Fruit fly (Drosophila melanogaster) whole organism, embryonic: ENCODE measurements around the gene 5-HT2B.

ENCODE experiments used
- Abd-B ChIP-seq: fragments of 200-800 bp; sonication (Bioruptor generic); optimal IDR thresholded peaks from 2 replicates; lab custom pipeline; 2018; ENCODE audit warnings: missing biosample characterization, mild to moderate bottlenecking, missing genetic modification characterization, moderate library complexity
- Antp ChIP-seq: fragments of 200-800 bp; sonication (Bioruptor generic); optimal IDR thresholded peaks from 3 replicates; lab custom pipeline; 2016; ENCODE audit warnings: missing biosample characterization, missing genetic modification characterization
- CG10431 ChIP-seq: fragments of 200-800 bp; sonication (Bioruptor generic); optimal IDR thresholded peaks from 3 replicates; lab custom pipeline; 2018; ENCODE audit warnings: missing biosample characterization, mild to moderate bottlenecking, missing genetic modification characterization
- CG11456 ChIP-seq: fragments of 200-800 bp; sonication (Bioruptor generic); IDR thresholded peaks from 3 replicates; pipeline ENCODE4 v1.3.6; 2022; ENCODE audit warnings: missing biosample characterization, missing genetic modification characterization
- CG11560 ChIP-seq: fragments of 200-800 bp; sonication (Bioruptor generic); IDR thresholded peaks from 3 replicates; pipeline ENCODE4 v1.3.6; 2022; ENCODE audit warnings: missing biosample characterization, missing genetic modification characterization
- CG12769 ChIP-seq: fragments of 200-800 bp; sonication (Bioruptor generic); optimal IDR thresholded peaks from 2 replicates; lab custom pipeline; 2019; ENCODE audit warnings: missing biosample characterization, mild to moderate bottlenecking, missing genetic modification characterization, moderate library complexity
- CG12942 ChIP-seq: fragments of 200-800 bp; sonication (Bioruptor generic); optimal IDR thresholded peaks from 3 replicates; lab custom pipeline; 2016; ENCODE audit warnings: missing biosample characterization, missing genetic modification characterization
- CG13296 ChIP-seq: fragments of 200-800 bp; sonication (Bioruptor generic); optimal IDR thresholded peaks from 3 replicates; lab custom pipeline; 2018; ENCODE audit warnings: missing biosample characterization, mild to moderate bottlenecking, missing genetic modification characterization
- CG13775 ChIP-seq: fragments of 200-800 bp; sonication (Bioruptor generic); optimal IDR thresholded peaks from 3 replicates; lab custom pipeline; 2017; ENCODE audit warnings: missing biosample characterization, mild to moderate bottlenecking, missing genetic modification characterization
- CG15269 ChIP-seq: fragments of 200-800 bp; sonication (Bioruptor generic); optimal IDR thresholded peaks from 2 replicates; lab custom pipeline; 2018; ENCODE audit warnings: missing biosample characterization, mild to moderate bottlenecking, missing genetic modification characterization, moderate library complexity
- CG17186 ChIP-seq: fragments of 200-800 bp; sonication (Bioruptor generic); optimal IDR thresholded peaks from 3 replicates; lab custom pipeline; 2017; ENCODE audit warnings: missing biosample characterization, missing genetic modification reagents, missing genetic modification characterization
- CG17912 ChIP-seq: fragments of 200-800 bp; sonication (Bioruptor generic); optimal IDR thresholded peaks from 2 replicates; lab custom pipeline; 2018; ENCODE audit warnings: missing biosample characterization, mild to moderate bottlenecking, missing genetic modification characterization
- CG1832 ChIP-seq: fragments of 200-800 bp; sonication (Bioruptor generic); optimal IDR thresholded peaks from 2 replicates; lab custom pipeline; 2017; ENCODE audit warnings: missing biosample characterization, mild to moderate bottlenecking, missing genetic modification characterization, inconsistent platforms
- CG2678 ChIP-seq: fragments of 200-800 bp; sonication (Bioruptor generic); optimal IDR thresholded peaks from 3 replicates; lab custom pipeline; 2019; ENCODE audit warnings: missing biosample characterization, mild to moderate bottlenecking, missing genetic modification characterization, moderate library complexity
- CG2889 ChIP-seq: fragments of 200-800 bp; sonication (Bioruptor generic); IDR thresholded peaks from 3 replicates; pipeline ENCODE4 v1.3.6; 2022; ENCODE audit warnings: missing biosample characterization, missing genetic modification characterization
- CG30431 ChIP-seq: fragments of 200-800 bp; sonication (Bioruptor generic); optimal IDR thresholded peaks from 2 replicates; lab custom pipeline; 2017; ENCODE audit warnings: missing biosample characterization, missing genetic modification characterization
- CG31365 ChIP-seq: fragments of 200-800 bp; sonication (Bioruptor generic); optimal IDR thresholded peaks from 2 replicates; lab custom pipeline; 2018; ENCODE audit warnings: missing biosample characterization, mild to moderate bottlenecking, missing genetic modification characterization
- CG31441 ChIP-seq: fragments of 200-800 bp; sonication (Bioruptor generic); IDR thresholded peaks from 2 replicates; pipeline ENCODE4 v1.3.6; 2022; ENCODE audit warnings: missing biosample characterization, missing genetic modification characterization
- CG32767 ChIP-seq: fragments of 200-800 bp; sonication (Bioruptor generic); IDR thresholded peaks from 2 replicates; pipeline ENCODE4 v1.3.6; 2022; ENCODE audit warnings: missing biosample characterization, missing genetic modification characterization
- CG4707 ChIP-seq: fragments of 200-800 bp; sonication (Bioruptor generic); optimal IDR thresholded peaks from 2 replicates; lab custom pipeline; 2018; ENCODE audit warnings: missing biosample characterization, mild to moderate bottlenecking, missing genetic modification characterization, moderate library complexity
- CG5953 ChIP-seq: fragments of 200-800 bp; sonication (Bioruptor generic); IDR thresholded peaks from 2 replicates; pipeline ENCODE4 v1.3.6; 2022; ENCODE audit warnings: missing biosample characterization, missing genetic modification characterization
- CG7556 ChIP-seq: fragments of 200-800 bp; sonication (Bioruptor generic); optimal IDR thresholded peaks from 2 replicates; lab custom pipeline; 2017; ENCODE audit warnings: missing biosample characterization, mild to moderate bottlenecking, missing genetic modification characterization
- CG7745 ChIP-seq: fragments of 200-800 bp; sonication (Bioruptor generic); optimal IDR thresholded peaks from 2 replicates; lab custom pipeline; 2018; ENCODE audit warnings: missing biosample characterization, mild to moderate bottlenecking, missing genetic modification characterization, moderate library complexity
- CG9727 ChIP-seq: fragments of 200-800 bp; sonication (Bioruptor generic); optimal IDR thresholded peaks from 3 replicates; lab custom pipeline; 2017; ENCODE audit warnings: missing biosample characterization, mild to moderate bottlenecking, missing genetic modification characterization
- CHES-1-like ChIP-seq: fragments of 200-800 bp; sonication (Bioruptor generic); optimal IDR thresholded peaks from 2 replicates; lab custom pipeline; 2016; ENCODE audit warnings: missing biosample characterization, missing genetic modification characterization
- Deaf1 ChIP-seq: fragments of 200-800 bp; optimal IDR thresholded peaks from 3 replicates; lab custom pipeline; 2019; ENCODE audit warnings: missing biosample characterization, mild to moderate bottlenecking, missing genetic modification characterization, moderate library complexity
- Ets65A ChIP-seq: fragments of 200-800 bp; sonication (Bioruptor generic); peaks from one replicate; lab custom pipeline; 2016; ENCODE audit warnings: missing biosample characterization, missing genetic modification characterization
- Lim3 ChIP-seq: fragments of 200-800 bp; sonication (Bioruptor generic); IDR thresholded peaks from 2 replicates; pipeline ENCODE4 v1.3.6; 2022; ENCODE audit warnings: missing biosample characterization, missing genetic modification characterization
- MESR4 ChIP-seq: fragments of 200-800 bp; sonication (Bioruptor generic); optimal IDR thresholded peaks from 2 replicates; lab custom pipeline; 2018; ENCODE audit warnings: missing biosample characterization, mild to moderate bottlenecking, missing genetic modification characterization, moderate library complexity
- Max ChIP-seq: fragments of 200-800 bp; sonication (Bioruptor generic); optimal IDR thresholded peaks from 2 replicates; lab custom pipeline; 2016; ENCODE audit warnings: missing biosample characterization, mild to moderate bottlenecking, missing genetic modification characterization
- Neu2 ChIP-seq: fragments of 200-800 bp; sonication (Bioruptor generic); optimal IDR thresholded peaks from 3 replicates; lab custom pipeline; 2016; ENCODE audit warnings: missing biosample characterization, missing genetic modification characterization, borderline replicate concordance
- Oli ChIP-seq: fragments of 200-800 bp; sonication (Bioruptor generic); optimal IDR thresholded peaks from 2 replicates; lab custom pipeline; 2018; ENCODE audit warnings: missing biosample characterization, mild to moderate bottlenecking, missing genetic modification characterization, moderate library complexity
- Opbp ChIP-seq: fragments of 200-800 bp; sonication (Bioruptor generic); IDR thresholded peaks from 3 replicates; pipeline ENCODE4 v1.3.6; 2022; ENCODE audit warnings: missing biosample characterization, missing genetic modification characterization; ENCODE audit not compliant: partially characterized antibody
- Optix ChIP-seq: fragments of 200-800 bp; sonication (Bioruptor generic); IDR thresholded peaks from 3 replicates; pipeline ENCODE4 v1.3.6; 2022; ENCODE audit warnings: missing biosample characterization, missing genetic modification characterization
- Rx ChIP-seq: fragments of 200-800 bp; sonication (Bioruptor generic); IDR thresholded peaks from 2 replicates; pipeline ENCODE4 v1.3.6; 2022; ENCODE audit warnings: missing biosample characterization, missing genetic modification characterization
- YL-1 ChIP-seq: fragments of 200-800 bp; sonication (Bioruptor generic); optimal IDR thresholded peaks from 3 replicates; lab custom pipeline; 2017; ENCODE audit warnings: missing biosample characterization, mild to moderate bottlenecking, missing genetic modification characterization
- ase ChIP-seq: fragments of 200-800 bp; sonication (Bioruptor generic); IDR thresholded peaks from 3 replicates; pipeline ENCODE4 v1.3.6; 2022; ENCODE audit warnings: missing biosample characterization, missing genetic modification characterization
- ci ChIP-seq: fragments of 200-800 bp; sonication (Bioruptor generic); IDR thresholded peaks from 3 replicates; pipeline ENCODE4 v1.3.6; 2022; ENCODE audit warnings: missing biosample characterization, missing genetic modification characterization
- en ChIP-seq: fragments of 200-800 bp; sonication (Bioruptor generic); optimal IDR thresholded peaks from 2 replicates; lab custom pipeline; 2016; ENCODE audit warnings: missing biosample characterization, missing genetic modification characterization
- ewg ChIP-seq: fragments of 200-800 bp; sonication (Bioruptor generic); optimal IDR thresholded peaks from 3 replicates; lab custom pipeline; 2017; ENCODE audit warnings: mild to moderate bottlenecking, missing biosample characterization, missing genetic modification reagents, missing genetic modification characterization
- exex ChIP-seq: fragments of 200-800 bp; sonication (Bioruptor generic); optimal IDR thresholded peaks from 4 replicates; lab custom pipeline; 2018; ENCODE audit warnings: missing biosample characterization, mild to moderate bottlenecking, missing genetic modification characterization, moderate library complexity
- gsb-n ChIP-seq: fragments of 200-800 bp; sonication (Bioruptor generic); optimal IDR thresholded peaks from 3 replicates; lab custom pipeline; 2018; ENCODE audit warnings: missing biosample characterization, mild to moderate bottlenecking, missing genetic modification characterization
- jigr1 ChIP-seq: fragments of 200-800 bp; sonication (Bioruptor generic); IDR thresholded peaks from 3 replicates; pipeline ENCODE4 v1.3.6; 2022; ENCODE audit warnings: missing biosample characterization, missing genetic modification characterization
- jumu ChIP-seq: fragments of 200-800 bp; sonication (Bioruptor generic); optimal IDR thresholded peaks from 3 replicates; lab custom pipeline; 2016; ENCODE audit warnings: missing biosample characterization, missing genetic modification characterization
- nerfin-2 ChIP-seq: fragments of 200-800 bp; sonication (Bioruptor generic); IDR thresholded peaks from 2 replicates; pipeline ENCODE4 v1.3.6; 2022; ENCODE audit warnings: missing biosample characterization, missing genetic modification characterization; ENCODE audit not compliant: partially characterized antibody
- phol ChIP-seq: fragments of 200-800 bp; sonication (Bioruptor generic); optimal IDR thresholded peaks from 3 replicates; lab custom pipeline; 2018; ENCODE audit warnings: missing biosample characterization, mild to moderate bottlenecking, missing genetic modification characterization, moderate library complexity
- pnt ChIP-seq: fragments of 200-800 bp; sonication (Bioruptor generic); optimal IDR thresholded peaks from 3 replicates; lab custom pipeline; 2016; ENCODE audit warnings: missing biosample characterization, missing genetic modification characterization
- sna ChIP-seq: fragments of 200-800 bp; sonication (Bioruptor generic); IDR thresholded peaks from 2 replicates; pipeline ENCODE4 v1.3.6; 2022; ENCODE audit warnings: missing biosample characterization, missing genetic modification characterization; ENCODE audit not compliant: partially characterized antibody
- tna ChIP-seq: fragments of 200-800 bp; sonication (Bioruptor generic); IDR thresholded peaks from 2 replicates; pipeline ENCODE4 v1.3.6; 2022; ENCODE audit warnings: missing biosample characterization, missing genetic modification characterization; ENCODE audit not compliant: partially characterized antibody
- usp ChIP-seq: fragments of >200 bp; optimal IDR thresholded peaks from 2 replicates; lab custom pipeline; 2017; ENCODE audit warnings: missing biosample characterization, missing genetic modification characterization

The 5-HT2B gene

dm6 chr3R:8652731-8653130 is 74.7 kb downstream of the 5-HT2B start, which contains the start of the genes Sys1 and Dhod (continued):
- TF ChIP-seq tna (peak; percentile 62; the same call in 1 of the 2 replicates), CG17186 (GFP tag; lab: Kevin White, UChicago) (peak; percentile 53), exex (tag; lab: Kevin White, UChicago) (peak; percentile 22), Oli (no peak), en (GFP tag; lab: Kevin White, UChicago) (no peak), jigr1 (GFP tag; lab: Robert Waterston, UW) (no peak), CG12769 (peak; percentile 64), ase (GFP tag; lab: Robert Waterston, UW) (peak; percentile 71), Antp (peak; percentile 75), CG2678 (tag; lab: Kevin White, UChicago) (peak; percentile 71), CG13775 (GFP tag; lab: Kevin White, UChicago) (peak; percentile 76), Optix (peak; percentile 38; the same call in 1 of the 3 replicates), CG15269 (tag; lab: Kevin White, UChicago) (peak; percentile 64), CG17912 (no peak), CG13296 (GFP tag; lab: Kevin White, UChicago) (peak; percentile 56), gsb-n (peak; percentile 52), phol (peak; percentile 74), Opbp (GFP tag; lab: Robert Waterston, UW) (peak; percentile 66; the same call in 2 of the 3 replicates), CG4707 (GFP tag; lab: Kevin White, UChicago) (no peak), CG32767 (GFP tag; lab: Robert Waterston, UW) (peak; percentile 65; the same call in 1 of the 2 replicates), CG7556 (GFP tag; lab: Kevin White, UChicago) (peak; percentile 33), CG9727 (GFP tag; lab: Kevin White, UChicago) (peak; percentile 64), Rx (0 out of 2 replicates have a peak, but pooled peaks have one; percentile 12), CHES-1-like (GFP tag; lab: Kevin White, UChicago) (peak; percentile 65), Neu2 (no peak), CG11560 (tag; lab: Robert Waterston, UW) (no peak; the same call in 2 of the 3 replicates), Deaf1 (peak; percentile 2), Max (peak; percentile 69), usp (no peak), CG2889 (GFP tag; lab: Robert Waterston, UW) (peak; percentile 44; the same call in 2 of the 3 replicates), jumu (GFP tag; lab: Kevin White, UChicago) (peak; percentile 77), sna (GFP tag; lab: Robert Waterston, UW) (peak; percentile 72; the same call in 1 of the 2 replicates), Abd-B (GFP tag; lab: Kevin White, UChicago) (peak; percentile 36), nerfin-2 (GFP tag; lab: Robert Waterston, UW) (peak; percentile 64; the same call in 1 of the 2 replicates), ci (GFP tag; lab: Robert Waterston, UW) (peak; percentile 30; the same call in 1 of the 3 replicates), CG30431 (GFP tag; lab: Kevin White, UChicago) (no peak), CG12942 (GFP tag; lab: Kevin White, UChicago) (peak; percentile 45), CG1832 (GFP tag; lab: Kevin White, UChicago) (no peak), CG31365 (tag; lab: Kevin White, UChicago) (no peak), CG11456 (GFP tag; lab: Robert Waterston, UW) (peak; percentile 67; the same call in 2 of the 3 replicates), Lim3 (GFP tag; lab: Robert Waterston, UW) (no peak), Ets65A (GFP tag; lab: Kevin White, UChicago) (peak; percentile 97), ewg (GFP tag; lab: Kevin White, UChicago) (peak; percentile 21), pnt (GFP tag; lab: Kevin White, UChicago) (peak; percentile 65), CG10431 (GFP tag; lab: Kevin White, UChicago) (no peak), MESR4 (peak; percentile 56), CG7745 (tag; lab: Kevin White, UChicago) (no peak), CG5953 (GFP tag; lab: Robert Waterston, UW) (no peak), CG31441 (GFP tag; lab: Robert Waterston, UW) (peak; percentile 45; the same call in 1 of the 2 replicates), YL-1 (GFP tag; lab: Kevin White, UChicago) (peak; percentile 60)
